Fruit fly (Drosophila melanogaster) whole organism, embryonic: ENCODE results near the gene ple.

Experiments used
- CG10565 ChIP-seq: fragments of 200-800 bp; sonication (Bioruptor generic); optimal IDR thresholded peaks from 3 replicates; lab custom pipeline; 2016; ENCODE audit warnings: missing biosample characterization, mild to moderate bottlenecking, missing genetic modification characterization
- CG11695 ChIP-seq: fragments of 200-800 bp; sonication (Bioruptor generic); IDR thresholded peaks from 3 replicates; pipeline ENCODE4 v1.3.6; 2022; ENCODE audit warnings: missing biosample characterization, missing genetic modification characterization
- CG12299 ChIP-seq: fragments of 200-800 bp; sonication (Bioruptor generic); optimal IDR thresholded peaks from 2 replicates; lab custom pipeline; 2018; ENCODE audit warnings: missing biosample characterization, mild to moderate bottlenecking, missing genetic modification characterization
- CG15011 ChIP-seq: fragments of 200-800 bp; sonication (Bioruptor generic); optimal IDR thresholded peaks from 3 replicates; lab custom pipeline; 2018; ENCODE audit warnings: missing biosample characterization, mild to moderate bottlenecking, missing genetic modification characterization
- CG17328 ChIP-seq: fragments of 200-800 bp; sonication (Bioruptor generic); IDR thresholded peaks from 2 replicates; pipeline ENCODE4 v1.3.6; 2022; ENCODE audit warnings: missing biosample characterization, missing genetic modification characterization
- CG17912 ChIP-seq: fragments of 200-800 bp; sonication (Bioruptor generic); optimal IDR thresholded peaks from 2 replicates; lab custom pipeline; 2018; ENCODE audit warnings: missing biosample characterization, mild to moderate bottlenecking, missing genetic modification characterization
- CG18764 ChIP-seq: fragments of 200-800 bp; sonication (Bioruptor generic); optimal IDR thresholded peaks from 3 replicates; lab custom pipeline; 2016; ENCODE audit warnings: missing biosample characterization, missing genetic modification characterization
- CG2199 ChIP-seq: fragments of 200-800 bp; sonication (Bioruptor generic); IDR thresholded peaks from 3 replicates; pipeline ENCODE4 v1.3.6; 2022; ENCODE audit warnings: missing biosample characterization, missing genetic modification characterization
- CG42726 ChIP-seq: fragments of 200-800 bp; sonication (Bioruptor generic); IDR thresholded peaks from 2 replicates; pipeline ENCODE4 v1.3.6; 2022; ENCODE audit warnings: missing biosample characterization, missing genetic modification characterization; ENCODE audit not compliant: partially characterized antibody
- CG43689 ChIP-seq: fragments of 200-800 bp; sonication (Bioruptor generic); IDR thresholded peaks from 2 replicates; pipeline ENCODE4 v1.3.6; 2022; ENCODE audit warnings: missing biosample characterization, missing genetic modification characterization
- CG4617 ChIP-seq: fragments of 200-800 bp; sonication (Bioruptor generic); optimal IDR thresholded peaks from 3 replicates; lab custom pipeline; 2016; ENCODE audit warnings: missing biosample characterization, missing genetic modification characterization, borderline replicate concordance
- CG4820 ChIP-seq: fragments of 200-800 bp; sonication (Bioruptor generic); optimal IDR thresholded peaks from 3 replicates; lab custom pipeline; 2016; ENCODE audit warnings: missing biosample characterization, missing genetic modification characterization
- CG5245 ChIP-seq: fragments of 200-800 bp; sonication (Bioruptor generic); optimal IDR thresholded peaks from 3 replicates; lab custom pipeline; 2016; ENCODE audit warnings: missing biosample characterization, missing genetic modification characterization
- CG6254 ChIP-seq: fragments of 200-800 bp; sonication (Bioruptor generic); optimal IDR thresholded peaks from 3 replicates; lab custom pipeline; 2017; ENCODE audit warnings: mild to moderate bottlenecking, missing biosample characterization, missing genetic modification reagents, missing genetic modification characterization
- CG7271 ChIP-seq: fragments of 200-800 bp; sonication (Bioruptor generic); optimal IDR thresholded peaks from 2 replicates; lab custom pipeline; 2018; ENCODE audit warnings: missing biosample characterization, mild to moderate bottlenecking, missing genetic modification characterization, moderate library complexity
- CG7987 ChIP-seq: fragments of 200-800 bp; sonication (Bioruptor generic); optimal IDR thresholded peaks from 2 replicates; lab custom pipeline; 2018; ENCODE audit warnings: missing biosample characterization, mild to moderate bottlenecking, missing genetic modification characterization, moderate library complexity
- CG8924 ChIP-seq: fragments of 200-800 bp; optimal IDR thresholded peaks from 3 replicates; lab custom pipeline; 2019; ENCODE audit warnings: missing biosample characterization, mild to moderate bottlenecking, missing genetic modification characterization, moderate library complexity
- CG9727 ChIP-seq: fragments of 200-800 bp; sonication (Bioruptor generic); optimal IDR thresholded peaks from 3 replicates; lab custom pipeline; 2017; ENCODE audit warnings: missing biosample characterization, mild to moderate bottlenecking, missing genetic modification characterization
- CG9817 ChIP-seq: fragments of 200-800 bp; sonication (Bioruptor generic); optimal IDR thresholded peaks from 2 replicates; lab custom pipeline; 2018; ENCODE audit warnings: missing biosample characterization, mild to moderate bottlenecking, missing genetic modification characterization, moderate library complexity
- D ChIP-seq, 2 experiments: fragments of 200-800 bp in 1 of 2; fragments of >200 bp in 1 of 2; sonication (Bioruptor generic) in 1 of 2; optimal IDR thresholded peaks; 2 replicates in 1 of 2; 3 replicates in 1 of 2; lab custom pipeline; 2017; ENCODE audit warnings: mild to moderate bottlenecking in 1 of 2, missing biosample characterization in 1 of 2, missing genetic modification characterization in 1 of 2, missing genetic modification reagents in 1 of 2
- Ets65A ChIP-seq: fragments of 200-800 bp; sonication (Bioruptor generic); peaks from one replicate; lab custom pipeline; 2016; ENCODE audit warnings: missing biosample characterization, missing genetic modification characterization
- Fer3 ChIP-seq: fragments of 200-800 bp; sonication (Bioruptor generic); optimal IDR thresholded peaks from 2 replicates; lab custom pipeline; 2018; ENCODE audit warnings: missing biosample characterization, mild to moderate bottlenecking, missing genetic modification characterization, moderate library complexity
- HLH3B ChIP-seq: fragments of 200-800 bp; sonication (Bioruptor generic); IDR thresholded peaks from 2 replicates; pipeline ENCODE4 v1.3.6; 2022; ENCODE audit warnings: missing biosample characterization, missing genetic modification characterization
- HLH4C ChIP-seq: fragments of 200-800 bp; sonication (Bioruptor generic); IDR thresholded peaks from 3 replicates; pipeline ENCODE4 v1.3.6; 2022; ENCODE audit warnings: missing biosample characterization, missing genetic modification characterization; ENCODE audit not compliant: partially characterized antibody
- Hmx ChIP-seq: fragments of 200-800 bp; sonication (Bioruptor generic); optimal IDR thresholded peaks from 2 replicates; lab custom pipeline; 2016; ENCODE audit warnings: missing biosample characterization, missing genetic modification characterization
- Hr39 ChIP-seq: fragments of >200 bp; optimal IDR thresholded peaks from 2 replicates; lab custom pipeline; 2017
- Kr ChIP-seq: fragments of 200-800 bp; sonication (Bioruptor generic); optimal IDR thresholded peaks from 2 replicates; lab custom pipeline; 2017; ENCODE audit warnings: missing biosample characterization, mild to moderate bottlenecking, missing genetic modification characterization
- MTF-1 ChIP-seq: fragments of 200-800 bp; sonication (Bioruptor generic); optimal IDR thresholded peaks from 2 replicates; lab custom pipeline; 2018; ENCODE audit warnings: missing biosample characterization, mild to moderate bottlenecking, missing genetic modification characterization, borderline replicate concordance
- Opbp ChIP-seq: fragments of 200-800 bp; sonication (Bioruptor generic); IDR thresholded peaks from 3 replicates; pipeline ENCODE4 v1.3.6; 2022; ENCODE audit warnings: missing biosample characterization, missing genetic modification characterization; ENCODE audit not compliant: partially characterized antibody
- Side ChIP-seq: fragments of 200-800 bp; sonication (Bioruptor generic); optimal IDR thresholded peaks from 2 replicates; lab custom pipeline; 2016; ENCODE audit warnings: missing biosample characterization, missing genetic modification characterization
- Xrp1 ChIP-seq: fragments of 200-800 bp; sonication (Bioruptor generic); IDR thresholded peaks from 2 replicates; pipeline ENCODE4 v1.3.6; 2022; ENCODE audit warnings: missing biosample characterization, missing genetic modification characterization
- bsh ChIP-seq, 2 experiments: fragments of 200-800 bp; sonication (Bioruptor generic); optimal IDR thresholded peaks; 2 replicates each; lab custom pipeline; 2017 to 2018; ENCODE audit warnings: mild to moderate bottlenecking in 2 of 2, missing biosample characterization in 2 of 2, missing genetic modification characterization in 2 of 2, moderate library complexity in 1 of 2
- chif ChIP-seq, 2 experiments: fragments of 200-800 bp; sonication (Bioruptor generic); optimal IDR thresholded peaks; 3 replicates each; lab custom pipeline; 2016; ENCODE audit warnings: missing biosample characterization in 2 of 2, missing genetic modification characterization in 2 of 2
- chm ChIP-seq: fragments of 200-800 bp; sonication (Bioruptor generic); IDR thresholded peaks from 2 replicates; pipeline ENCODE4 v1.3.6; 2022; ENCODE audit warnings: missing biosample characterization, missing genetic modification characterization
- dati ChIP-seq: fragments of 200-800 bp; sonication (Bioruptor generic); IDR thresholded peaks from 2 replicates; pipeline ENCODE4 v1.3.6; 2022; ENCODE audit warnings: missing biosample characterization, missing genetic modification characterization
- en ChIP-seq: fragments of 200-800 bp; sonication (Bioruptor generic); optimal IDR thresholded peaks from 2 replicates; lab custom pipeline; 2016; ENCODE audit warnings: missing biosample characterization, missing genetic modification characterization
- exex ChIP-seq: fragments of 200-800 bp; sonication (Bioruptor generic); optimal IDR thresholded peaks from 4 replicates; lab custom pipeline; 2018; ENCODE audit warnings: missing biosample characterization, mild to moderate bottlenecking, missing genetic modification characterization, moderate library complexity
- gem ChIP-seq: fragments of 200-800 bp; sonication (Bioruptor generic); optimal IDR thresholded peaks from 2 replicates; lab custom pipeline; 2019; ENCODE audit warnings: missing biosample characterization, mild to moderate bottlenecking, missing genetic modification characterization, moderate library complexity
- gsb-n ChIP-seq: fragments of 200-800 bp; sonication (Bioruptor generic); optimal IDR thresholded peaks from 3 replicates; lab custom pipeline; 2018; ENCODE audit warnings: missing biosample characterization, mild to moderate bottlenecking, missing genetic modification characterization
- her ChIP-seq: fragments of 200-800 bp; sonication (Bioruptor generic); optimal IDR thresholded peaks from 2 replicates; lab custom pipeline; 2016; ENCODE audit warnings: missing biosample characterization, missing genetic modification characterization
- lbe ChIP-seq: fragments of 200-800 bp; sonication (Bioruptor generic); optimal IDR thresholded peaks from 2 replicates; lab custom pipeline; 2016; ENCODE audit warnings: missing biosample characterization, mild to moderate bottlenecking, missing genetic modification characterization
- maf-S ChIP-seq: fragments of 200-800 bp; sonication (Bioruptor generic); optimal IDR thresholded peaks from 2 replicates; lab custom pipeline; 2016; ENCODE audit warnings: missing biosample characterization, missing genetic modification characterization
- pnt ChIP-seq: fragments of 200-800 bp; sonication (Bioruptor generic); optimal IDR thresholded peaks from 3 replicates; lab custom pipeline; 2016; ENCODE audit warnings: missing biosample characterization, missing genetic modification characterization
- pros ChIP-seq: fragments of 200-800 bp; sonication (Bioruptor generic); optimal IDR thresholded peaks from 3 replicates; lab custom pipeline; 2019; ENCODE audit warnings: missing biosample characterization, mild to moderate bottlenecking, missing genetic modification characterization, moderate library complexity
- rib ChIP-seq: fragments of 200-800 bp; sonication (Bioruptor generic); IDR thresholded peaks from 2 replicates; pipeline ENCODE4 v1.3.6; 2022; ENCODE audit warnings: missing biosample characterization, missing genetic modification characterization
- row ChIP-seq: fragments of 200-800 bp; sonication (Bioruptor generic); IDR thresholded peaks from 3 replicates; pipeline ENCODE4 v1.3.6; 2022; ENCODE audit warnings: missing biosample characterization, missing genetic modification characterization
- schlank ChIP-seq: fragments of 200-800 bp; sonication (Bioruptor generic); optimal IDR thresholded peaks from 2 replicates; lab custom pipeline; 2018; ENCODE audit warnings: missing biosample characterization, mild to moderate bottlenecking, missing genetic modification characterization
- slp2 ChIP-seq: fragments of 200-800 bp; sonication (Bioruptor generic); optimal IDR thresholded peaks from 2 replicates; lab custom pipeline; 2016; ENCODE audit warnings: missing biosample characterization, missing genetic modification characterization

ple gene

dm6 chr3L:6743346-6744165 lies 24.2 kb upstream of the ple start (continued):
- no peak for TF ChIP-seq CG4820
- no peak for TF ChIP-seq CG15011 (GFP tag; lab: Kevin White, UChicago)
- peak; percentile 66 for TF ChIP-seq CG9727 (GFP tag; lab: Kevin White, UChicago)
- peak; percentile 21 for TF ChIP-seq CG12299 (tag; lab: Kevin White, UChicago)
- TF ChIP-seq CG43689 (GFP tag; lab: Robert Waterston, UW), result no peak
- TF ChIP-seq CG9817 (tag; lab: Kevin White, UChicago), result no peak
- TF ChIP-seq pros, result peak; percentile 55
- peak; percentile 68 for TF ChIP-seq Ets65A
- TF ChIP-seq exex (tag; lab: Kevin White, UChicago), result no peak
- no peak; the same call in 1 of the 2 replicates for TF ChIP-seq HLH3B (GFP tag; lab: Robert Waterston, UW)
- no peak for TF ChIP-seq Kr (GFP tag; lab: Kevin White, UChicago)
- TF ChIP-seq CG2199 (GFP tag; lab: Robert Waterston, UW), result no peak
- peak; percentile 56 for TF ChIP-seq gem (tag; lab: Kevin White, UChicago)
- TF ChIP-seq CG8924 (tag; lab: Kevin White, UChicago), result no peak
- 0 out of 3 replicates have a peak, but pooled peaks have one; percentile 5 for TF ChIP-seq CG11695 (GFP tag; lab: Robert Waterston, UW)
- no peak for TF ChIP-seq CG7271 (tag; lab: Kevin White, UChicago)
- no peak for TF ChIP-seq Xrp1 (GFP tag; lab: Robert Waterston, UW)
- peak; percentile 6; the same call in 2 of the 3 replicates for TF ChIP-seq HLH4C (GFP tag; lab: Robert Waterston, UW)
- TF ChIP-seq pnt (GFP tag; lab: Kevin White, UChicago), result no peak
- TF ChIP-seq Hr39 (lab: Kevin White, UChicago), result no peak
- TF ChIP-seq Fer3 (tag; lab: Kevin White, UChicago), result peak; percentile 2
- peak; percentile 21; the same call in 1 of the 2 replicates for TF ChIP-seq chm (GFP tag; lab: Robert Waterston, UW)
- TF ChIP-seq CG17328 (GFP tag; lab: Robert Waterston, UW), result no peak
- TF ChIP-seq bsh (GFP tag; optimal IDR thresholded peaks at IDR 0.05; lab: Kevin White, UChicago), result no peak
- no peak for TF ChIP-seq en (GFP tag; lab: Kevin White, UChicago)
- TF ChIP-seq maf-S (GFP tag; lab: Kevin White, UChicago), result no peak
- TF ChIP-seq CG5245 (GFP tag; lab: Kevin White, UChicago), result no peak
- TF ChIP-seq her, result peak; percentile 13
- no peak for TF ChIP-seq CG18764 (GFP tag; lab: Kevin White, UChicago)
- no peak for TF ChIP-seq chif (GFP tag; optimal IDR thresholded peaks at IDR 0.05; lab: Kevin White, UChicago)
- TF ChIP-seq CG10565 (GFP tag; lab: Kevin White, UChicago), result no peak
- TF ChIP-seq schlank (tag; lab: Kevin White, UChicago), result peak; percentile 30
- TF ChIP-seq CG42726 (GFP tag; lab: Robert Waterston, UW), result peak; percentile 63; the same call in 1 of the 2 replicates
- TF ChIP-seq Side (GFP tag; lab: Kevin White, UChicago), result peak; percentile 12
- TF ChIP-seq Opbp, result peak; percentile 67; the same call in 2 of the 3 replicates
- TF ChIP-seq gsb-n, result no peak
- TF ChIP-seq CG7987 (GFP tag; lab: Kevin White, UChicago), result peak; percentile 65
- no peak for TF ChIP-seq CG6254 (GFP tag; lab: Kevin White, UChicago)
- TF ChIP-seq slp2 (GFP tag; lab: Kevin White, UChicago), result no peak
- TF ChIP-seq CG4617, result peak; percentile 26
- TF ChIP-seq rib, result peak; percentile 87
- peak; percentile 100 for TF ChIP-seq D (optimal IDR thresholded peaks at IDR 0.05; lab: Kevin White, UChicago)
- TF ChIP-seq D (GFP tag; optimal IDR thresholded peaks at IDR 0.05; lab: Kevin White, UChicago), result peak; percentile 41
- no peak for TF ChIP-seq Hmx (GFP tag; lab: Kevin White, UChicago)
- TF ChIP-seq MTF-1 (GFP tag; lab: Kevin White, UChicago), result peak; percentile 17
- TF ChIP-seq lbe (GFP tag; lab: Kevin White, UChicago), result no peak
- peak; percentile 52 for TF ChIP-seq CG17912 (GFP tag; lab: Kevin White, UChicago)
- TF ChIP-seq row (GFP tag; lab: Robert Waterston, UW), result no peak; the same call in 1 of the 3 replicates
- no peak for TF ChIP-seq dati (GFP tag; lab: Robert Waterston, UW)
